Worm (Caenorhabditis elegans): ENCODE data around the gene R09E10.5.

DNA sequence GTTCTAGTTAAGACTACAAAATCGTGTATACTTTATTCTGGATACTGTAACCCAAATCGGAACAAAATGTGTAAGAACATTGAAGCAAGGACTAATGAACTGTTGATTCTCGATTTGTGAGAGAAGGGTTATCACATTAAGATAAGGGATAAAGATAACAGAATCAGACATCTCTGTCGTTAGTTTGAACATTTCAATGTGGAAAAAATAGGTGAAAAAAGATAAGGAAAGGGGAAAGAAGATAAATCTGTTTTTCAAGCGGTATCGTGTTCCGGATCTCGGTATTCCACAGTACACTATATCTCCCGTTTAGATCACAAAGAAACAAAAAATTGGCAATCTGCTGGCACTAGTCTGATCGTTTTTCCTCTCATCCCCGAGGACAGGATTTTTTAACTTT is 41.0 kb downstream of the R09E10.5 start:
- TF ChIP-seq hmg-4 (GFP tag; optimal IDR thresholded peaks at IDR 0.05) (no peak), ama-1 (optimal IDR thresholded peaks at IDR 0.05) (no peak)

Measured in whole organism, early embryonic.